Fruit fly (Drosophila melanogaster) whole organism, embryonic: ENCODE results near the gene Pvr.

Experiments
- Blimp-1 ChIP-seq: fragments of 200-800 bp; sonication (Bioruptor generic); optimal IDR thresholded peaks from 3 replicates; lab custom pipeline; 2018; ENCODE audit warnings: missing biosample characterization, missing genetic modification characterization, mild to moderate bottlenecking, moderate library complexity, missing genetic modification reagents
- C15 ChIP-seq: fragments of 200-800 bp; sonication (Bioruptor generic); IDR thresholded peaks from 3 replicates; pipeline ENCODE4 v1.3.6; 2022; ENCODE audit warnings: missing biosample characterization, missing genetic modification characterization
- CG12071 ChIP-seq: fragments of 200-800 bp; sonication (Bioruptor generic); optimal IDR thresholded peaks from 3 replicates; lab custom pipeline; 2018; ENCODE audit warnings: missing biosample characterization, mild to moderate bottlenecking, missing genetic modification characterization
- CG13624 ChIP-seq: fragments of 200-800 bp; sonication (Bioruptor generic); optimal IDR thresholded peaks from 2 replicates; lab custom pipeline; 2016; ENCODE audit warnings: missing biosample characterization, missing genetic modification characterization
- CG16813 ChIP-seq: fragments of 200-800 bp; sonication (Bioruptor generic); IDR thresholded peaks from 3 replicates; pipeline ENCODE4 v1.3.6; 2022; ENCODE audit warnings: missing biosample characterization, missing genetic modification characterization; ENCODE audit not compliant: partially characterized antibody
- CG16815 ChIP-seq: fragments of 200-800 bp; sonication (Bioruptor generic); optimal IDR thresholded peaks from 3 replicates; lab custom pipeline; 2017; ENCODE audit warnings: missing biosample characterization, mild to moderate bottlenecking, missing genetic modification characterization
- CG17186 ChIP-seq: fragments of 200-800 bp; sonication (Bioruptor generic); optimal IDR thresholded peaks from 3 replicates; lab custom pipeline; 2017; ENCODE audit warnings: missing biosample characterization, missing genetic modification reagents, missing genetic modification characterization
- CG17385 ChIP-seq: fragments of 200-800 bp; sonication (Bioruptor generic); optimal IDR thresholded peaks from 3 replicates; lab custom pipeline; 2018; ENCODE audit warnings: missing biosample characterization, mild to moderate bottlenecking, missing genetic modification characterization
- CG2678 ChIP-seq: fragments of 200-800 bp; sonication (Bioruptor generic); optimal IDR thresholded peaks from 3 replicates; lab custom pipeline; 2019; ENCODE audit warnings: missing biosample characterization, mild to moderate bottlenecking, missing genetic modification characterization, moderate library complexity
- CG3281 ChIP-seq: fragments of 200-800 bp; sonication (Bioruptor generic); optimal IDR thresholded peaks from 3 replicates; lab custom pipeline; 2017; ENCODE audit warnings: missing biosample characterization, mild to moderate bottlenecking, missing genetic modification characterization
- CG34224 ChIP-seq: fragments of 200-800 bp; sonication (Bioruptor generic); IDR thresholded peaks from 3 replicates; pipeline ENCODE4 v1.3.6; 2022; ENCODE audit warnings: missing biosample characterization, missing genetic modification characterization; ENCODE audit not compliant: partially characterized antibody
- CHES-1-like ChIP-seq: fragments of 200-800 bp; sonication (Bioruptor generic); optimal IDR thresholded peaks from 2 replicates; lab custom pipeline; 2016; ENCODE audit warnings: missing biosample characterization, missing genetic modification characterization
- CkIIα-i1 ChIP-seq: fragments of 200-800 bp; sonication (Bioruptor generic); IDR thresholded peaks from 2 replicates; pipeline ENCODE4 v1.3.6; 2022; ENCODE audit warnings: missing biosample characterization, missing genetic modification characterization
- E2f2 ChIP-seq: fragments of 200-800 bp; sonication (Bioruptor generic); IDR thresholded peaks from 2 replicates; pipeline ENCODE4 v1.3.6; 2022; ENCODE audit warnings: missing biosample characterization, missing genetic modification characterization
- Ets65A ChIP-seq: fragments of 200-800 bp; sonication (Bioruptor generic); peaks from one replicate; lab custom pipeline; 2016; ENCODE audit warnings: missing biosample characterization, missing genetic modification characterization
- HLH4C ChIP-seq: fragments of 200-800 bp; sonication (Bioruptor generic); IDR thresholded peaks from 3 replicates; pipeline ENCODE4 v1.3.6; 2022; ENCODE audit warnings: missing biosample characterization, missing genetic modification characterization; ENCODE audit not compliant: partially characterized antibody
- Hr78 ChIP-seq, 2 experiments: fragments of 200-800 bp in 1 of 2; fragments of >200 bp in 1 of 2; sonication (Bioruptor generic) in 1 of 2; optimal IDR thresholded peaks; 2 replicates each; lab custom pipeline; 2017 to 2019; ENCODE audit warnings: missing biosample characterization in 2 of 2, missing genetic modification characterization in 2 of 2, mild to moderate bottlenecking in 1 of 2, moderate library complexity in 1 of 2
- Med ChIP-seq: fragments of 200-800 bp; sonication (Bioruptor generic); peaks from one replicate; lab custom pipeline; 2016; ENCODE audit warnings: missing biosample characterization, missing genetic modification characterization, mild to moderate bottlenecking, inconsistent platforms, moderate library complexity
- PHDP ChIP-seq: fragments of 200-800 bp; sonication (Bioruptor generic); optimal IDR thresholded peaks from 3 replicates; lab custom pipeline; 2018; ENCODE audit warnings: missing biosample characterization, mild to moderate bottlenecking, missing genetic modification characterization, moderate library complexity
- Sox102F ChIP-seq: fragments of 200-800 bp; sonication (Bioruptor generic); optimal IDR thresholded peaks from 2 replicates; lab custom pipeline; 2018; ENCODE audit warnings: missing biosample characterization, mild to moderate bottlenecking, missing genetic modification characterization, moderate library complexity
- Usf ChIP-seq: fragments of 200-800 bp; sonication (Bioruptor generic); optimal IDR thresholded peaks from 2 replicates; lab custom pipeline; 2017; ENCODE audit warnings: missing genotype, missing biosample characterization, missing genetic modification characterization
- bcd ChIP-seq: fragments of 200-800 bp; sonication (Bioruptor generic); optimal IDR thresholded peaks from 2 replicates; lab custom pipeline; 2017; ENCODE audit warnings: missing biosample characterization, mild to moderate bottlenecking, missing genetic modification characterization
- cg ChIP-seq: fragments of 200-800 bp; sonication (Bioruptor generic); optimal IDR thresholded peaks from 3 replicates; lab custom pipeline; 2019; ENCODE audit warnings: missing biosample characterization, mild to moderate bottlenecking, missing genetic modification characterization, moderate library complexity
- chinmo ChIP-seq: fragments of 200-800 bp; sonication (Bioruptor generic); IDR thresholded peaks from 4 replicates; pipeline ENCODE4 v1.3.6; 2022; ENCODE audit warnings: missing biosample characterization, missing genetic modification characterization; ENCODE audit not compliant: partially characterized antibody
- ftz-f1 ChIP-seq: fragments of 200-800 bp; sonication (Bioruptor generic); optimal IDR thresholded peaks from 2 replicates; lab custom pipeline; 2016; ENCODE audit warnings: missing biosample characterization, missing genetic modification characterization
- fu2 ChIP-seq: fragments of 200-800 bp; sonication (Bioruptor generic); optimal IDR thresholded peaks from 2 replicates; lab custom pipeline; 2016; ENCODE audit warnings: missing biosample characterization, missing genetic modification characterization
- gem ChIP-seq: fragments of 200-800 bp; sonication (Bioruptor generic); optimal IDR thresholded peaks from 2 replicates; lab custom pipeline; 2019; ENCODE audit warnings: missing biosample characterization, mild to moderate bottlenecking, missing genetic modification characterization, moderate library complexity
- gsb-n ChIP-seq: fragments of 200-800 bp; sonication (Bioruptor generic); optimal IDR thresholded peaks from 3 replicates; lab custom pipeline; 2018; ENCODE audit warnings: missing biosample characterization, mild to moderate bottlenecking, missing genetic modification characterization
- jigr1 ChIP-seq: fragments of 200-800 bp; sonication (Bioruptor generic); IDR thresholded peaks from 3 replicates; pipeline ENCODE4 v1.3.6; 2022; ENCODE audit warnings: missing biosample characterization, missing genetic modification characterization
- lab ChIP-seq: fragments of 200-800 bp; sonication (Bioruptor generic); optimal IDR thresholded peaks from 3 replicates; lab custom pipeline; 2017; ENCODE audit warnings: missing biosample characterization, missing genetic modification characterization, mild to moderate bottlenecking, moderate library complexity, missing genetic modification reagents
- mam ChIP-seq: fragments of 200-800 bp; sonication (Bioruptor generic); optimal IDR thresholded peaks from 3 replicates; lab custom pipeline; 2016; ENCODE audit warnings: missing biosample characterization, missing genetic modification characterization
- pan ChIP-seq, 4 experiments: fragments of >200 bp in 3 of 4; fragments of 200-800 bp in 1 of 4; sonication (Bioruptor generic) in 1 of 4; optimal IDR thresholded peaks in 3 of 4; IDR thresholded peaks in 1 of 4; 2 replicates each; pipeline versions ENCODE4 v1.3.6 to Lab custom; 2017 to 2022; ENCODE audit warnings: missing biosample characterization in 2 of 4, missing genetic modification characterization in 2 of 4, mixed read lengths in 1 of 4
- pita ChIP-seq: fragments of 200-800 bp; sonication (Bioruptor generic); optimal IDR thresholded peaks from 2 replicates; lab custom pipeline; 2017; ENCODE audit warnings: missing biosample characterization, mild to moderate bottlenecking, missing genetic modification characterization
- prd ChIP-seq, 3 experiments: fragments of >200 bp in 2 of 3; fragments of 200-800 bp in 1 of 3; sonication (Bioruptor generic) in 1 of 3; optimal IDR thresholded peaks in 2 of 3; IDR thresholded peaks in 1 of 3; 2 replicates in 2 of 3; 3 replicates in 1 of 3; pipeline versions ENCODE4 v1.3.6 to Lab custom; 2017 to 2022; ENCODE audit warnings: missing biosample characterization in 1 of 3, missing genetic modification characterization in 1 of 3
- pros ChIP-seq: fragments of 200-800 bp; sonication (Bioruptor generic); optimal IDR thresholded peaks from 3 replicates; lab custom pipeline; 2019; ENCODE audit warnings: missing biosample characterization, mild to moderate bottlenecking, missing genetic modification characterization, moderate library complexity
- scrt ChIP-seq: fragments of 200-800 bp; sonication (Bioruptor generic); optimal IDR thresholded peaks from 2 replicates; lab custom pipeline; 2018; ENCODE audit warnings: missing biosample characterization, mild to moderate bottlenecking, missing genetic modification characterization, moderate library complexity
- slp2 ChIP-seq: fragments of 200-800 bp; sonication (Bioruptor generic); optimal IDR thresholded peaks from 2 replicates; lab custom pipeline; 2016; ENCODE audit warnings: missing biosample characterization, missing genetic modification characterization
- tgo ChIP-seq: fragments of 200-800 bp; sonication (Bioruptor generic); IDR thresholded peaks from 3 replicates; pipeline ENCODE4 v1.3.6; 2022; ENCODE audit warnings: missing biosample characterization, missing genetic modification characterization
- tin ChIP-seq: fragments of 200-800 bp; sonication (Bioruptor generic); optimal IDR thresholded peaks from 3 replicates; lab custom pipeline; 2016; ENCODE audit warnings: missing biosample characterization, missing genetic modification characterization
- tio ChIP-seq: fragments of 200-800 bp; sonication (Bioruptor generic); optimal IDR thresholded peaks from 2 replicates; lab custom pipeline; 2017; ENCODE audit warnings: missing biosample characterization, missing genetic modification characterization, inconsistent platforms
- twi ChIP-seq: fragments of 200-800 bp; optimal IDR thresholded peaks from 2 replicates; lab custom pipeline; 2019; ENCODE audit warnings: missing biosample characterization, mild to moderate bottlenecking, missing genetic modification characterization, moderate library complexity
- wek ChIP-seq: fragments of 200-800 bp; sonication (Bioruptor generic); optimal IDR thresholded peaks from 3 replicates; lab custom pipeline; 2018; ENCODE audit warnings: missing biosample characterization, mild to moderate bottlenecking, missing genetic modification characterization, moderate library complexity

The Pvr gene

DNA sequence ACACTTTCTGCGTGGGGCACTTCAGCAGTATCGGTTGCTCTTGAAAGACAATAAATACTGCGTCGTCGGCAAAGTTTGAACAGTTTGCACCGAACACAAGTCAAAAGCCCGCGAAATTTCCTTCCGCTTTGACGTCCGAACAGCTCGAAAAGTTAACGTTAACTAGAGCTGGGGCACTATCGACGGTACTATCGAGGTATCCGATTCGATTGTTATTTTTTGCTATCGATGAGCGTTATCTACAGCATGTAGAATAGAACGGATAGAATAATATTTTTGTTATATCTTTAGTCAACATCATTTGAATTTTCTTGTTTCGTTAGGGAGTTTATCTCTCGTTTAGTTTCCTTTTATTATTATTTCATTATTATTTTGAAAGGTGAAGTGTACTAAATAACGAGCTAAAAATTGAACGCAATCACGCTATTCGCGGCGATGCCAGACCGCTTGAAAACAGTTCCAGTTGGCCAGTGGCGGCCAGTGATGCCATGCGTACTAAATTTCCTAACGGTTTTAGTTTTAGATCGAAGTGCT is at the start of gene Pvr (continued):
- TF ChIP-seq CkIIα-i1 (GFP tag; lab: Robert Waterston, UW) (no peak), pita (no peak), E2f2 (GFP tag; lab: Robert Waterston, UW) (peak; percentile 72), chinmo (GFP tag; lab: Robert Waterston, UW) (peak; percentile 94), tio (GFP tag; lab: Kevin White, UChicago) (no peak), Hr78 (GFP tag; optimal IDR thresholded peaks at IDR 0.05; lab: Kevin White, UChicago) (no peak), CG17385 (GFP tag; lab: Kevin White, UChicago) (peak; percentile 11), CG16813 (GFP tag; lab: Robert Waterston, UW) (peak; percentile 90), CG17186 (GFP tag; lab: Kevin White, UChicago) (peak; percentile 65), CG34224 (GFP tag; lab: Robert Waterston, UW) (peak; percentile 85), HLH4C (GFP tag; lab: Robert Waterston, UW) (peak; percentile 97), CG3281 (GFP tag; lab: Kevin White, UChicago) (peak; percentile 3)

dm6 chr2L:8288087-8288486 is 48.4 kb upstream of the Pvr start:
- TF ChIP-seq twi (tag; lab: Kevin White, UChicago) (peak; percentile 71), fu2 (no peak), CG17385 (GFP tag; lab: Kevin White, UChicago) (no peak), gem (no peak), CHES-1-like (GFP tag; lab: Kevin White, UChicago) (no peak), cg (GFP tag; lab: Kevin White, UChicago) (no peak), CG12071 (no peak), pan (optimal IDR thresholded peaks at IDR 0.05; lab: Kevin White, UChicago) (no peak), pan (GFP tag; optimal IDR thresholded peaks at IDR 0.05 in 1 of 2, IDR thresholded peaks at IDR 0.05 in 1 of 2) (no peak), bcd (no peak), CkIIα-i1 (GFP tag; lab: Robert Waterston, UW) (no peak), gsb-n (tag; lab: Kevin White, UChicago) (peak; percentile 53), Med (GFP tag; lab: Kevin White, UChicago) (peak; percentile 42), ftz-f1 (no peak), pros (GFP tag; lab: Kevin White, UChicago) (peak; percentile 15), lab (GFP tag; lab: Kevin White, UChicago) (peak; percentile 13), CG2678 (tag; lab: Kevin White, UChicago) (no peak), jigr1 (GFP tag; lab: Robert Waterston, UW) (no peak), slp2 (GFP tag; lab: Kevin White, UChicago) (no peak)
- TF ChIP-seq, all 482 proteins: peak for 5

DNA sequence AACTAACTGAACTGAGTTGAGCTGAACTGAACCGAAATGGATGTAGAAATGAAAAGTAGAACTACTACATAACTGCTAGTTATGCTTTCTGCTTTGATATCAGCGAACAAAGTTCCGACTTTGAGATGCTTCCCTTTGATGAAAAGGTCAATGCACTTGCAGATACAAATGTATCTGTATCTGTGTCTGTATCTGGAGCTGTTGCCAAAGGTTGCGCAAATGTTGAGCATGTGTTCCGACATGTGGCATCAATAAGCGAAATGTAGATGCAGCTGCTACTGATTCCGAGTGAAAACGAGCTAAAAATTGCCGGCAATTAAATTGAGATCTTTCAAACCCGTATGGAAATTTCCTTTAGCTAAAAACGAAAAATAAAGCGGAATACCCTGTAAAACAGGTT is 46.9 kb upstream of the Pvr start:
- TF ChIP-seq twi (tag; lab: Kevin White, UChicago) (peak; percentile 94), wek (GFP tag; lab: Kevin White, UChicago) (no peak), Usf (GFP tag; lab: Kevin White, UChicago) (no peak)

dm6 chr2L:8284913-8285619 is 45.4 kb upstream of the Pvr start:
- TF ChIP-seq CG13624 (GFP tag; lab: Kevin White, UChicago): no peak
- no peak for TF ChIP-seq Ets65A
- no peak for TF ChIP-seq mam (GFP tag; lab: Kevin White, UChicago)
- no peak for TF ChIP-seq C15
- TF ChIP-seq gsb-n (tag; lab: Kevin White, UChicago): no peak
- peak; percentile 12 for TF ChIP-seq PHDP (tag; lab: Kevin White, UChicago)
- peak; percentile 32 for TF ChIP-seq Blimp-1
- no peak for TF ChIP-seq tin
- peak; percentile 27 for TF ChIP-seq lab (GFP tag; lab: Kevin White, UChicago)
- no peak for TF ChIP-seq tgo
- TF ChIP-seq scrt: no peak
- no peak for TF ChIP-seq prd (optimal IDR thresholded peaks at IDR 0.05; lab: Kevin White, UChicago)
- TF ChIP-seq prd (GFP tag; IDR thresholded peaks at IDR 0.05; lab: Robert Waterston, UW): peak; percentile 38; the same call in 1 of the 3 replicates
- no peak for TF ChIP-seq CG16815 (GFP tag; lab: Kevin White, UChicago)
- peak; percentile 74 for TF ChIP-seq Sox102F (GFP tag; lab: Kevin White, UChicago)
